Worm (Caenorhabditis elegans) whole organism, young adult: ENCODE data around the gene R06F6.14.

Experiments
- B0035.1 ChIP-seq: sonication (generic microtip); optimal IDR thresholded peaks from 2 replicates; lab custom pipeline; 2016; ENCODE audit warnings: missing genetic modification characterization, mild to moderate bottlenecking, missing compliant biosample characterization, missing genotype, missing genetic modification reagents
- D2030.7 ChIP-seq: fragments of 200-800 bp; sonication (Bioruptor generic); IDR thresholded peaks from 2 replicates; pipeline ENCODE4 v1.3.6; 2022; ENCODE audit warnings: missing genetic modification reagents, missing genetic modification characterization, missing compliant biosample characterization
- F23B12.7 ChIP-seq: sonication (generic microtip); optimal IDR thresholded peaks from 2 replicates; lab custom pipeline; 2017; ENCODE audit warnings: missing genetic modification characterization, mild to moderate bottlenecking, missing compliant biosample characterization, antibody characterized with exemption, moderate library complexity; ENCODE audit not compliant: insufficient read depth
- F33H1.4 ChIP-seq: fragments of 200-800 bp; sonication (Bioruptor generic); IDR thresholded peaks from 2 replicates; pipeline ENCODE4 v1.3.6; 2022; ENCODE audit warnings: missing genetic modification reagents, missing genetic modification characterization, missing compliant biosample characterization
- K12H6.12 ChIP-seq: fragments of 200-800 bp; sonication (Bioruptor generic); optimal IDR thresholded peaks from 2 replicates; lab custom pipeline; 2018; ENCODE audit warnings: mild to moderate bottlenecking, missing genetic modification characterization, missing compliant biosample characterization
- Y79H2A.3 ChIP-seq: fragments of 200-800 bp; sonication (Bioruptor generic); conservative IDR thresholded peaks from 2 replicates; pipeline ENCODE4 v1.3.6; 2022; ENCODE audit warnings: missing genetic modification reagents, missing genetic modification characterization, missing compliant biosample characterization
- akir-1 ChIP-seq: fragments of 200-800 bp; sonication (Bioruptor generic); optimal IDR thresholded peaks from 2 replicates; lab custom pipeline; 2018; ENCODE audit warnings: mild to moderate bottlenecking, missing genetic modification characterization, moderate library complexity, missing compliant biosample characterization
- atf-7 ChIP-seq: sonication (generic microtip); optimal IDR thresholded peaks from 2 replicates; lab custom pipeline; 2017; ENCODE audit warnings: mild to moderate bottlenecking, missing genetic modification characterization, missing compliant biosample characterization
- attf-6 ChIP-seq: fragments of 200-800 bp; sonication (Bioruptor generic); IDR thresholded peaks from 2 replicates; pipeline ENCODE4 v1.3.6; 2022; ENCODE audit warnings: missing genetic modification reagents, missing genetic modification characterization, missing compliant biosample characterization
- bed-1 ChIP-seq: fragments of 200-800 bp; sonication (Bioruptor generic); IDR thresholded peaks from 2 replicates; pipeline ENCODE4 v1.3.6; 2022; ENCODE audit warnings: missing genetic modification reagents, missing genetic modification characterization, missing compliant biosample characterization
- cebp-1 ChIP-seq, 2 experiments: fragments of 200-800 bp in 1 of 2; sonication (Bioruptor generic) in 1 of 2; sonication (generic microtip) in 1 of 2; IDR thresholded peaks in 1 of 2; optimal IDR thresholded peaks in 1 of 2; 2 replicates each; pipeline versions ENCODE4 v1.3.6 to Lab custom; 2017 to 2022; ENCODE audit warnings: missing compliant biosample characterization in 2 of 2, missing genetic modification characterization in 2 of 2, mild to moderate bottlenecking in 1 of 2, missing genetic modification reagents in 1 of 2, moderate library complexity in 1 of 2
- ceh-100 ChIP-seq: fragments of 200-800 bp; sonication (Bioruptor generic); IDR thresholded peaks from 2 replicates; pipeline ENCODE4 v1.3.6; 2022; ENCODE audit warnings: missing genetic modification reagents, missing genetic modification characterization, missing compliant biosample characterization
- die-1 ChIP-seq: sonication (generic microtip); optimal IDR thresholded peaks from 2 replicates; lab custom pipeline; 2016; ENCODE audit warnings: missing genotype, mild to moderate bottlenecking, missing genetic modification characterization, missing compliant biosample characterization
- efl-1 ChIP-seq: fragments of 150-350 bp; optimal IDR thresholded peaks from 2 replicates; lab custom pipeline; 2014; ENCODE audit warnings: missing biosample characterization, missing genetic modification reagents, missing genetic modification characterization
- ekl-4 ChIP-seq: fragments of 200-800 bp; sonication (Bioruptor generic); IDR thresholded peaks from 2 replicates; pipeline ENCODE4 v1.3.6; 2022; ENCODE audit warnings: missing genetic modification reagents, missing genetic modification characterization, missing compliant biosample characterization
- fkh-3 ChIP-seq: sonication (generic microtip); optimal IDR thresholded peaks from 2 replicates; lab custom pipeline; 2016; ENCODE audit warnings: mild to moderate bottlenecking, missing genetic modification characterization, missing compliant biosample characterization
- gei-17 ChIP-seq: fragments of 200-800 bp; sonication (Bioruptor generic); optimal IDR thresholded peaks from 2 replicates; lab custom pipeline; 2018; ENCODE audit warnings: mild to moderate bottlenecking, missing genetic modification characterization, missing compliant biosample characterization
- hlh-12 ChIP-seq: sonication (generic microtip); optimal IDR thresholded peaks from 2 replicates; lab custom pipeline; 2016; ENCODE audit warnings: missing genetic modification characterization, missing compliant biosample characterization
- hlh-26 ChIP-seq: fragments of 200-800 bp; sonication (Bioruptor generic); conservative IDR thresholded peaks from 2 replicates; pipeline ENCODE4 v1.3.6; 2022; ENCODE audit warnings: missing genetic modification reagents, missing genetic modification characterization, missing compliant biosample characterization
- hmg-1.2 ChIP-seq: fragments of 200-800 bp; sonication (Bioruptor generic); IDR thresholded peaks from 2 replicates; pipeline ENCODE4 v1.3.6; 2022; ENCODE audit warnings: missing genetic modification reagents, missing genetic modification characterization, missing compliant biosample characterization
- let-526 ChIP-seq: fragments of 200-800 bp; sonication (Bioruptor generic); IDR thresholded peaks from 2 replicates; pipeline ENCODE4 v1.3.6; 2022; ENCODE audit warnings: missing genetic modification reagents, missing genetic modification characterization, missing compliant biosample characterization
- let-607 ChIP-seq, 2 experiments: fragments of 200-800 bp in 1 of 2; sonication (Bioruptor generic) in 1 of 2; sonication (generic microtip) in 1 of 2; optimal IDR thresholded peaks; 2 replicates each; lab custom pipeline; 2016 to 2018; ENCODE audit warnings: mild to moderate bottlenecking in 2 of 2, missing compliant biosample characterization in 2 of 2, missing genetic modification characterization in 2 of 2, moderate library complexity in 2 of 2, missing genotype in 1 of 2
- lin-54 ChIP-seq: fragments of 200-800 bp; sonication (Bioruptor generic); optimal IDR thresholded peaks from 2 replicates; lab custom pipeline; 2018; ENCODE audit warnings: mild to moderate bottlenecking, missing genetic modification characterization, missing compliant biosample characterization
- lsl-1 ChIP-seq: fragments of 200-800 bp; sonication (Bioruptor generic); optimal IDR thresholded peaks from 2 replicates; lab custom pipeline; 2018; ENCODE audit warnings: mild to moderate bottlenecking, missing genetic modification characterization, moderate library complexity, missing compliant biosample characterization
- madf-10 ChIP-seq: sonication (generic microtip); optimal IDR thresholded peaks from 2 replicates; lab custom pipeline; 2016; ENCODE audit warnings: mild to moderate bottlenecking, missing genetic modification characterization, missing compliant biosample characterization
- madf-6 ChIP-seq: fragments of 200-800 bp; sonication (Bioruptor generic); IDR thresholded peaks from 2 replicates; pipeline ENCODE4 v1.3.6; 2022; ENCODE audit warnings: missing genetic modification reagents, missing genetic modification characterization, missing compliant biosample characterization
- mcd-1 ChIP-seq: fragments of 200-800 bp; sonication (Bioruptor generic); IDR thresholded peaks from 2 replicates; pipeline ENCODE4 v1.3.6; 2022; ENCODE audit warnings: missing genetic modification reagents, missing genetic modification characterization, missing compliant biosample characterization
- mel-28 ChIP-seq: sonication (generic microtip); optimal IDR thresholded peaks from 2 replicates; lab custom pipeline; 2016; ENCODE audit warnings: borderline replicate concordance, mild to moderate bottlenecking, missing genetic modification characterization, missing compliant biosample characterization
- nhr-80 ChIP-seq: sonication (generic microtip); optimal IDR thresholded peaks from 2 replicates; lab custom pipeline; 2016; ENCODE audit warnings: missing genetic modification characterization, missing compliant biosample characterization
- rcor-1 ChIP-seq: fragments of 200-800 bp; sonication (Bioruptor generic); IDR thresholded peaks from 2 replicates; pipeline ENCODE4 v1.3.6; 2022; ENCODE audit warnings: missing genetic modification reagents, missing genetic modification characterization, missing compliant biosample characterization
- rpc-1 ChIP-seq, 2 experiments: fragments of 150-350 bp in 1 of 2; sonication (generic microtip) in 1 of 2; optimal IDR thresholded peaks; 2 replicates each; lab custom pipeline; 2014 to 2018; ENCODE audit warnings: missing biosample characterization in 1 of 2, missing genetic modification characterization in 1 of 2, missing genetic modification reagents in 1 of 2, missing genotype in 1 of 2
- sdz-38 ChIP-seq: sonication (generic microtip); optimal IDR thresholded peaks from 2 replicates; lab custom pipeline; 2016; ENCODE audit warnings: missing genotype, missing genetic modification characterization, missing compliant biosample characterization
- snpc-1.3 ChIP-seq: sonication (generic microtip); optimal IDR thresholded peaks from 2 replicates; lab custom pipeline; 2017; ENCODE audit warnings: missing genetic modification characterization, mild to moderate bottlenecking, missing compliant biosample characterization, antibody characterized with exemption, moderate library complexity, missing genotype, missing genetic modification reagents; ENCODE audit not compliant: insufficient read depth
- snpc-3.4 ChIP-seq: sonication (generic microtip); optimal IDR thresholded peaks from 2 replicates; lab custom pipeline; 2017; ENCODE audit warnings: missing genetic modification characterization, mild to moderate bottlenecking, missing compliant biosample characterization, antibody characterized with exemption, moderate library complexity, missing genotype, missing genetic modification reagents
- snpc-4 ChIP-seq, 5 experiments: fragments of 150-350 bp in 1 of 5; sonication (generic microtip) in 4 of 5; optimal IDR thresholded peaks; 2 replicates each; lab custom pipeline; 2014 to 2018; ENCODE audit warnings: missing genetic modification characterization in 5 of 5, missing biosample characterization in 3 of 5, antibody characterized with exemption in 2 of 5, mild to moderate bottlenecking in 2 of 5, missing compliant biosample characterization in 2 of 5, missing genotype in 2 of 5, moderate library complexity in 2 of 5, missing genetic modification reagents in 1 of 5
- sptf-2 ChIP-seq: fragments of 200-800 bp; sonication (Bioruptor generic); optimal IDR thresholded peaks from 2 replicates; lab custom pipeline; 2018; ENCODE audit warnings: mild to moderate bottlenecking, missing genetic modification characterization, missing compliant biosample characterization
- unc-130 ChIP-seq: sonication (generic microtip); optimal IDR thresholded peaks from 2 replicates; lab custom pipeline; 2016; ENCODE audit warnings: missing genetic modification reagents, missing genetic modification characterization, missing compliant biosample characterization
- zfh-2 ChIP-seq: fragments of 200-800 bp; sonication (Bioruptor generic); conservative IDR thresholded peaks from 2 replicates; pipeline ENCODE4 v1.3.6; 2022; ENCODE audit warnings: missing genetic modification reagents, missing genetic modification characterization, missing compliant biosample characterization
- zim-3 ChIP-seq: sonication (generic microtip); optimal IDR thresholded peaks from 2 replicates; lab custom pipeline; 2017; ENCODE audit warnings: mild to moderate bottlenecking, missing genetic modification characterization, moderate library complexity, missing compliant biosample characterization
- ztf-28 ChIP-seq: fragments of 200-800 bp; sonication (Bioruptor generic); IDR thresholded peaks from 2 replicates; pipeline ENCODE4 v1.3.6; 2022; ENCODE audit warnings: missing genetic modification reagents, missing genetic modification characterization, missing compliant biosample characterization
- ztf-3 ChIP-seq: fragments of 200-800 bp; sonication (Bioruptor generic); optimal IDR thresholded peaks from 2 replicates; lab custom pipeline; 2018; ENCODE audit warnings: mild to moderate bottlenecking, missing genetic modification characterization, missing compliant biosample characterization

R06F6.14 gene

ce11 chrII:10810690-10811089 is 1.6 kb downstream of the R06F6.14 start, which contains the start of gene msrp-7:
Gene msrp-7 (plus strand): TSS chrII:10810990.
- no peak for TF ChIP-seq let-526 (GFP tag; lab: Robert Waterston, UW)
- no peak for TF ChIP-seq ztf-3
- TF ChIP-seq fkh-3 (tag; lab: Kevin White, UChicago) = no peak
- TF ChIP-seq hmg-1.2 = peak; percentile 50

- TF ChIP-seq sptf-2 (no peak), let-607 (tag; optimal IDR thresholded peaks at IDR 0.05; lab: Kevin White, UChicago) (no peak), hmg-1.2 (peak; percentile 89), D2030.7 (GFP tag; lab: Robert Waterston, UW) (peak; percentile 50), rpc-1 (optimal IDR thresholded peaks at IDR 0.05; lab: Kevin White, UChicago) (no peak), rpc-1 (tag; optimal IDR thresholded peaks at IDR 0.05; lab: Kevin White, UChicago) (no peak), sdz-38 (tag; lab: Kevin White, UChicago) (no peak), snpc-1.3 (tag; lab: Kevin White, UChicago) (no peak), ztf-28 (no peak), lin-54 (GFP tag; lab: Kevin White, UChicago) (peak; percentile 21), snpc-3.4 (tag; lab: Kevin White, UChicago) (peak; percentile 2), lsl-1 (GFP tag; lab: Kevin White, UChicago) (peak; percentile 63), mcd-1 (GFP tag; lab: Robert Waterston, UW) (peak; percentile 74), Y79H2A.3 (GFP tag; lab: Robert Waterston, UW) (no peak), F33H1.4 (no peak)
Observed at ce11 chrII:10819928-10820423, 10.9 kb downstream of the R06F6.14 start, which contains the start of gene R06F6.8. Gene R06F6.8 (minus strand): TSS chrII:10819978.

- TF ChIP-seq let-526 (GFP tag; lab: Robert Waterston, UW) (no peak), nhr-80 (tag; lab: Kevin White, UChicago) (peak; percentile 8)
Observed at ce11 chrII:10820679-10821078, 11.6 kb downstream of the R06F6.14 start, which contains the start of gene ech-4. Gene ech-4 (plus strand): TSS chrII:10821031.

ce11 chrII:10824046-10824445 is 15.0 kb downstream of the R06F6.14 start, which contains the start of the genes R06F6.12 and mix-1:
Gene R06F6.12 (minus strand): TSS chrII:10824081.
Gene mix-1 (plus strand): TSS chrII:10824246.
- TF ChIP-seq zim-3 (tag; lab: Kevin White, UChicago) (no peak), die-1 (tag; lab: Kevin White, UChicago) (no peak), B0035.1 (tag; lab: Kevin White, UChicago) (no peak), rcor-1 (GFP tag; lab: Robert Waterston, UW) (no peak), hlh-12 (tag; lab: Kevin White, UChicago) (no peak), rpc-1 (optimal IDR thresholded peaks at IDR 0.05; lab: Kevin White, UChicago) (no peak), rpc-1 (tag; optimal IDR thresholded peaks at IDR 0.05; lab: Kevin White, UChicago) (no peak), madf-6 (GFP tag; lab: Robert Waterston, UW) (peak; percentile 77), efl-1 (GFP tag; lab: Kevin White, UChicago) (peak; percentile 83), akir-1 (GFP tag; lab: Kevin White, UChicago) (no peak), attf-6 (GFP tag; lab: Robert Waterston, UW) (no peak), K12H6.12 (tag; lab: Kevin White, UChicago) (no peak), hlh-26 (GFP tag; lab: Robert Waterston, UW) (no peak), F23B12.7 (tag; lab: Kevin White, UChicago) (peak; percentile 8), madf-10 (tag; lab: Kevin White, UChicago) (no peak), gei-17 (no peak), unc-130 (GFP tag; lab: Kevin White, UChicago) (no peak), bed-1 (GFP tag; lab: Robert Waterston, UW) (no peak), mel-28 (tag; lab: Kevin White, UChicago) (no peak), atf-7 (no peak), zfh-2 (GFP tag; lab: Robert Waterston, UW) (no peak), ekl-4 (GFP tag; lab: Robert Waterston, UW) (no peak), cebp-1 (GFP tag; IDR thresholded peaks at IDR 0.05; lab: Robert Waterston, UW) (no peak), cebp-1 (tag; optimal IDR thresholded peaks at IDR 0.05; lab: Kevin White, UChicago) (peak; percentile 68), ceh-100 (GFP tag; lab: Robert Waterston, UW) (no peak), snpc-4 (GFP tag; optimal IDR thresholded peaks at IDR 0.05; lab: Kevin White, UChicago) (no peak), snpc-4 (tag; optimal IDR thresholded peaks at IDR 0.05; lab: Kevin White, UChicago) (peak in 3 of 4 experiments; percentile 3 to 22 (median 16)), let-607 (tag; optimal IDR thresholded peaks at IDR 0.05; lab: Kevin White, UChicago) (no peak)
